Fruit fly (Drosophila melanogaster) Kc167 (cell line): ENCODE results near the gene CG45099.

Source experiments
- Myc ChIP-seq: fragments of >200 bp; optimal IDR thresholded peaks from 2 replicates; lab custom pipeline; 2017; ENCODE audit warnings: missing external identifiers
- Sin3A ChIP-seq: fragments of >200 bp; optimal IDR thresholded peaks from 2 replicates; lab custom pipeline; 2018; ENCODE audit warnings: missing external identifiers
- h ChIP-seq: fragments of >200 bp; optimal IDR thresholded peaks from 3 replicates; lab custom pipeline; 2018; ENCODE audit warnings: missing external identifiers
- insv ChIP-seq: fragments of >200 bp; optimal IDR thresholded peaks from 3 replicates; lab custom pipeline; 2018; ENCODE audit warnings: missing external identifiers
- psq ChIP-seq: fragments of >200 bp; optimal IDR thresholded peaks from 2 replicates; lab custom pipeline; 2017; ENCODE audit warnings: missing external identifiers
- ttk ChIP-seq: sonication (Bioruptor generic); optimal IDR thresholded peaks from 2 replicates; lab custom pipeline; 2017; ENCODE audit warnings: missing external identifiers

dm6 chr3R:22040400-22040799, 6.3 kb upstream of the CG45099 start:
- TF ChIP-seq Myc (lab: Kevin White, UChicago) (no peak), h (lab: Kevin White, UChicago) (no peak), insv (no peak), psq (no peak), Sin3A (lab: Kevin White, UChicago) (no peak), ttk (lab: Kevin White, UChicago) (no peak)
